Fruit fly (Drosophila melanogaster) whole organism, adult: ENCODE data around the gene wor.

Source experiments
- Crg-1 ChIP-seq: fragments of 200-800 bp; sonication (Bioruptor generic); optimal IDR thresholded peaks from 2 replicates; lab custom pipeline; 2016; ENCODE audit warnings: missing biosample characterization, missing genetic modification characterization
- bab1 ChIP-seq: fragments of 200-800 bp; sonication (Bioruptor generic); optimal IDR thresholded peaks from 3 replicates; lab custom pipeline; 2019; ENCODE audit warnings: missing biosample characterization, mild to moderate bottlenecking, missing genetic modification characterization, moderate library complexity
- ovo ChIP-seq: fragments of 200-800 bp; sonication (Bioruptor generic); optimal IDR thresholded peaks from 2 replicates; lab custom pipeline; 2016; ENCODE audit warnings: missing biosample characterization, missing genetic modification characterization

dm6 chr2L:15458076-15458475 lies 32.7 kb upstream of the wor start:
- TF ChIP-seq bab1 (GFP tag; lab: Kevin White, UChicago) (no peak), Crg-1 (GFP tag; lab: Kevin White, UChicago) (no peak), ovo (GFP tag; lab: Kevin White, UChicago) (no peak)
